Worm (Caenorhabditis elegans): ENCODE results near the gene Y57G11C.1144.

DNA sequence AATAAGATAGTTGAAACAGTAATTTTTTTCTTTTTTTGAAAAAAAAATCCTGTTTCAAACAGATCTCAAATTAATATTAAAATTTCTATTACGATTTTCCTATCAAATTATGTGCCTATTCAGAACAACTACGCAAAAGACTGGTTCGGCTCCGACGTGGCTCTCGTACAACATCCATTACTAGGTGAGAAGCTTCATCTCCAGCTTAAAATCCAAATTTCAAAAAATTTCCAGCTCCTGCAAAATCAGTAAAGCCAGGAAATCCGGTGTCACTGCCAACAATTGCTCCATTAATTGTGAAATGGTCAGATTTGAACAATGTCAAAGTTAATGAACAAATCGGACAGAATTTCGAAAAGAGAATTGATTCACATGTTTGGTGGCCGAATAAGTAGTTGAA is 16.7 kb downstream of the Y57G11C.1144 start:
- TF ChIP-seq elt-1 (tag; optimal IDR thresholded peaks at IDR 0.05; ENCODE audit: borderline replicate concordance, insufficient read depth) (no peak), nhr-28 (tag; optimal IDR thresholded peaks at IDR 0.05) (no peak), ceh-83 (GFP tag; optimal IDR thresholded peaks at IDR 0.05) (no peak), mls-2 (tag; optimal IDR thresholded peaks at IDR 0.05) (no peak), pha-4 (tag; optimal IDR thresholded peaks at IDR 0.05) (no peak), ztf-11 (tag; optimal IDR thresholded peaks at IDR 0.05) (no peak), unc-62 (GFP tag; optimal IDR thresholded peaks at IDR 0.05) (no peak), mep-1 (tag; optimal IDR thresholded peaks at IDR 0.05) (no peak), sptf-1 (tag; optimal IDR thresholded peaks at IDR 0.05) (no peak), bed-3 (GFP tag; optimal IDR thresholded peaks at IDR 0.05) (no peak), ces-1 (GFP tag; optimal IDR thresholded peaks at IDR 0.05) (no peak), lin-13 (tag; optimal IDR thresholded peaks at IDR 0.05) (no peak), snpc-4 (tag; optimal IDR thresholded peaks at IDR 0.05) (no peak), elt-3 (tag; optimal IDR thresholded peaks at IDR 0.05) (no peak)

All from whole organism, mixed stage, embryonic.